Fruit fly (Drosophila melanogaster): Measurements from ENCODE around the gene HLH4C.

HLH4C gene

DNA sequence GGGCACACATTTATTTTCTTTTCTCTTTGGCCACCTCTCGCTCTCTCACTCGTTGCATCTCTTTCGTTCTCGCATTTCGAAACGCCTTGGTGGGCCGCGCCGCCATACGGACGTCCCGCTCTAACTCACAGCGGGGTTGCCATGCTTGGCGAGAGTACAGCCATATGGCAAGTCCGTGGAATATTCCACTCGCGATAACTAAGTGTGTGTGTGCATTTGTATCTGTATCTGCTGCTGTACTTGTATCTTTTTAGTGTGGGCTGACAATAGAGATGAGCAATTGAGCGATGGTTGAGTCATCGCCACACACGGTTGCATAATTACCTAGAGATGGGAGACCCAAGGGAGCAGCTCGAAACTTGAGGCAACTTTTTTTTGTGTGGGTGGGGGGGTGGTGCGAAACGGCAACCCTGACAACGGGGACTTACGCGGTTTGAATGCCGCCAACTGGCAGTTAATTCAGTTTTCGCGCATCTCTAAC lies 37.3 kb upstream of the HLH4C start (continued):
- peak; percentile 46; the same call in 1 of the 2 replicates for TF ChIP-seq CG43689 (GFP tag; IDR thresholded peaks at IDR 0.05)
- TF ChIP-seq MTF-1 (GFP tag; optimal IDR thresholded peaks at IDR 0.05; ENCODE audit: borderline replicate concordance): peak; percentile 54
- TF ChIP-seq p53 (GFP tag; optimal IDR thresholded peaks at IDR 0.05): peak; percentile 72
- TF ChIP-seq CG7987 (GFP tag; optimal IDR thresholded peaks at IDR 0.05): peak; percentile 82
- peak; percentile 75; the same call in 2 of the 3 replicates for TF ChIP-seq CG11093 (GFP tag; IDR thresholded peaks at IDR 0.05)
- peak; percentile 77 for TF ChIP-seq danr (GFP tag; IDR thresholded peaks at IDR 0.05)
- peak; percentile 75 for TF ChIP-seq CG18764 (GFP tag; optimal IDR thresholded peaks at IDR 0.05)
- peak; percentile 85 for TF ChIP-seq seq (GFP tag; IDR thresholded peaks at IDR 0.05)
- peak; percentile 92 for TF ChIP-seq lilli (GFP tag; optimal IDR thresholded peaks at IDR 0.05)
- TF ChIP-seq org-1 (GFP tag; optimal IDR thresholded peaks at IDR 0.05): peak; percentile 58
- TF ChIP-seq B-H1 (GFP tag; IDR thresholded peaks at IDR 0.05): peak; percentile 75
- peak; percentile 53; the same call in 1 of the 2 replicates for TF ChIP-seq dan (GFP tag; IDR thresholded peaks at IDR 0.05)
- TF ChIP-seq Doc3 (GFP tag; IDR thresholded peaks at IDR 0.05; ENCODE audit: partially characterized antibody): peak; percentile 79
- peak; percentile 85 for TF ChIP-seq bab2 (GFP tag; optimal IDR thresholded peaks at IDR 0.05)
- peak; percentile 90 for TF ChIP-seq Myb (GFP tag; optimal IDR thresholded peaks at IDR 0.05)
- peak; percentile 92 for TF ChIP-seq CG32767 (GFP tag; IDR thresholded peaks at IDR 0.05)
- TF ChIP-seq Mrtf (GFP tag; IDR thresholded peaks at IDR 0.05): peak; percentile 85
- peak; percentile 78 for TF ChIP-seq CG11560 (tag; IDR thresholded peaks at IDR 0.05)
- peak; percentile 88 for TF ChIP-seq Side (GFP tag; optimal IDR thresholded peaks at IDR 0.05)
- no peak for TF ChIP-seq Eip74EF (GFP tag; optimal IDR thresholded peaks at IDR 0.05)
- peak; percentile 66 for TF ChIP-seq vfl (GFP tag; optimal IDR thresholded peaks at IDR 0.05)
- TF ChIP-seq dmrt11E (tag; optimal IDR thresholded peaks at IDR 0.05): peak; percentile 58
- TF ChIP-seq ap (GFP tag; IDR thresholded peaks at IDR 0.05): peak; percentile 78
- TF ChIP-seq ranshi (GFP tag; IDR thresholded peaks at IDR 0.05): peak; percentile 88
- TF ChIP-seq Sox100B (GFP tag; optimal IDR thresholded peaks at IDR 0.05): peak; percentile 40
- peak; percentile 71 for TF ChIP-seq ato (GFP tag; IDR thresholded peaks at IDR 0.05; ENCODE audit: partially characterized antibody)
- TF ChIP-seq Mad (GFP tag; optimal IDR thresholded peaks at IDR 0.05): peak; percentile 80
- TF ChIP-seq sd (tag; optimal IDR thresholded peaks at IDR 0.05): peak; percentile 90
- TF ChIP-seq crol (GFP tag; IDR thresholded peaks at IDR 0.05): peak; percentile 85
- TF ChIP-seq CG13624 (GFP tag; optimal IDR thresholded peaks at IDR 0.05): peak; percentile 87
- peak; percentile 94 for TF ChIP-seq CG34422 (GFP tag; IDR thresholded peaks at IDR 0.05)
- no peak for TF ChIP-seq usp (GFP tag; optimal IDR thresholded peaks at IDR 0.05)
- TF ChIP-seq CG7928 (GFP tag; optimal IDR thresholded peaks at IDR 0.05): peak; percentile 44
- TF ChIP-seq dimm (GFP tag; IDR thresholded peaks at IDR 0.05): peak; percentile 46; the same call in 1 of the 2 replicates
- TF ChIP-seq croc (GFP tag; conservative IDR thresholded peaks at IDR 0.05): peak; percentile 52
- TF ChIP-seq da (GFP tag; optimal IDR thresholded peaks at IDR 0.05): peak; percentile 58
- TF ChIP-seq mirr (GFP tag; optimal IDR thresholded peaks at IDR 0.05): peak; percentile 85
- TF ChIP-seq CG1792 (GFP tag; optimal IDR thresholded peaks at IDR 0.05): peak; percentile 69
- peak; percentile 39 for TF ChIP-seq Max (GFP tag; optimal IDR thresholded peaks at IDR 0.05)
- peak; percentile 74 for TF ChIP-seq Fer2 (tag; optimal IDR thresholded peaks at IDR 0.05)
- peak; percentile 83 for TF ChIP-seq dm (GFP tag; optimal IDR thresholded peaks at IDR 0.05)
- TF ChIP-seq GATAe (GFP tag; conservative IDR thresholded peaks at IDR 0.05): peak; percentile 72; the same call in 1 of the 2 replicates
- TF ChIP-seq fd3F (GFP tag; optimal IDR thresholded peaks at IDR 0.05): peak; percentile 82
- no peak for TF ChIP-seq jing (GFP tag; optimal IDR thresholded peaks at IDR 0.05)
- peak; percentile 82 for TF ChIP-seq pb (GFP tag; optimal IDR thresholded peaks at IDR 0.05)
- peak; percentile 89 for TF ChIP-seq CG18599 (GFP tag; optimal IDR thresholded peaks at IDR 0.05)
- peak; percentile 79 for TF ChIP-seq B-H2 (GFP tag; optimal IDR thresholded peaks at IDR 0.05)
- peak; percentile 66 for TF ChIP-seq Lim3 (GFP tag; IDR thresholded peaks at IDR 0.05)
- TF ChIP-seq CG4820 (GFP tag; optimal IDR thresholded peaks at IDR 0.05): peak; percentile 68
- TF ChIP-seq CG31224 (GFP tag; IDR thresholded peaks at IDR 0.05): peak; percentile 84
- peak; percentile 61 for TF ChIP-seq CG3995 (GFP tag; optimal IDR thresholded peaks at IDR 0.05)

Data from whole organism, embryonic.